Worm (Caenorhabditis elegans): ENCODE data around the gene lin-32.

ce11 chrX:2258001-2258400 is 28.1 kb upstream of the lin-32 start, which contains the start of gene crn-4:
- TF ChIP-seq elt-3 (tag; optimal IDR thresholded peaks at IDR 0.05) (no peak), nhr-237 (tag; optimal IDR thresholded peaks at IDR 0.05) (no peak), snpc-4 (tag; optimal IDR thresholded peaks at IDR 0.05) (no peak), mab-5 (tag; optimal IDR thresholded peaks at IDR 0.05) (no peak), lin-13 (tag; optimal IDR thresholded peaks at IDR 0.05) (no peak), nhr-12 (tag; optimal IDR thresholded peaks at IDR 0.05) (no peak), unc-62 (GFP tag; optimal IDR thresholded peaks at IDR 0.05) (no peak)
